Fruit fly (Drosophila melanogaster): ENCODE measurements around the gene CG42337.

CG42337 gene

dm6 chr3L:21205496-21205824, 12.3 kb upstream of the CG42337 start:
- TF ChIP-seq dac (GFP tag; optimal IDR thresholded peaks at IDR 0.05) (no peak), Gug (GFP tag; IDR thresholded peaks at IDR 0.05) (no peak), vri (GFP tag; optimal IDR thresholded peaks at IDR 0.05) (no peak), CG8319 (GFP tag; optimal IDR thresholded peaks at IDR 0.05) (no peak), CG31627 (GFP tag; optimal IDR thresholded peaks at IDR 0.05) (no peak), topi (GFP tag; optimal IDR thresholded peaks at IDR 0.05) (no peak)

dm6 chr3L:21204581-21205495, 11.7 kb upstream of the CG42337 start:
- TF ChIP-seq fd85E (GFP tag; optimal IDR thresholded peaks at IDR 0.05): no peak
- peak; percentile 70 for TF ChIP-seq svp (GFP tag)
- TF ChIP-seq eg (GFP tag; IDR thresholded peaks at IDR 0.05): no peak
- TF ChIP-seq fkh (GFP tag; optimal IDR thresholded peaks at IDR 0.05): peak; percentile 95
- TF ChIP-seq Eip78C (GFP tag): peak; percentile 12
- TF ChIP-seq vri (GFP tag; optimal IDR thresholded peaks at IDR 0.05): peak; percentile 0

dm6 chr3L:21202777-21203282, 9.7 kb upstream of the CG42337 start, which contains the start of the genes Targ1, CG10512 and Targ2:
Gene Targ1 (minus strand): TSS chr3L:21202882.
Gene CG10512 (plus strand): TSS chr3L:21202920.
Gene Targ2 (minus strand): TSS chr3L:21203232.
- no peak for TF ChIP-seq CG10631 (GFP tag; optimal IDR thresholded peaks at IDR 0.05)
- peak; percentile 6 to 56 for TF ChIP-seq ss (GFP tag; optimal IDR thresholded peaks at IDR 0.05)
- TF ChIP-seq Eip78C (GFP tag): peak; percentile 75
- TF ChIP-seq CG6163 (GFP tag; IDR thresholded peaks at IDR 0.05): peak; percentile 30; the same call in 1 of the 3 replicates
- no peak for TF ChIP-seq CG15336 (GFP tag; IDR thresholded peaks at IDR 0.05)
- no peak for TF ChIP-seq fd59A (GFP tag; optimal IDR thresholded peaks at IDR 0.05)
- no peak for TF ChIP-seq CG1621 (tag; optimal IDR thresholded peaks at IDR 0.05)
- peak; percentile 19 for TF ChIP-seq fkh (GFP tag; optimal IDR thresholded peaks at IDR 0.05)
- no peak for TF ChIP-seq cyc (GFP tag; optimal IDR thresholded peaks at IDR 0.05)
- TF ChIP-seq CG6276 (GFP tag; optimal IDR thresholded peaks at IDR 0.05): peak; percentile 41
- TF ChIP-seq Blimp-1 (GFP tag; optimal IDR thresholded peaks at IDR 0.05): peak; percentile 51
- no peak for TF ChIP-seq dac (GFP tag; optimal IDR thresholded peaks at IDR 0.05)

dm6 chr3L:21202029-21202776, 9.0 kb upstream of the CG42337 start:
- TF ChIP-seq Lpt (GFP tag; optimal IDR thresholded peaks at IDR 0.05) (peak; percentile 5), Eip78C (GFP tag) (peak; percentile 82), CG8119 (GFP tag; IDR thresholded peaks at IDR 0.05) (peak; percentile 40; the same call in 1 of the 3 replicates), achi (GFP tag; optimal IDR thresholded peaks at IDR 0.05) (no peak), esn (GFP tag; optimal IDR thresholded peaks at IDR 0.05) (no peak), CG10631 (GFP tag; optimal IDR thresholded peaks at IDR 0.05) (no peak), CG8632 (GFP tag; optimal IDR thresholded peaks at IDR 0.05) (no peak), svp (GFP tag) (peak; percentile 75), eg (GFP tag; IDR thresholded peaks at IDR 0.05) (no peak), dac (GFP tag; optimal IDR thresholded peaks at IDR 0.05) (no peak), CG34406 (GFP tag; optimal IDR thresholded peaks at IDR 0.05) (no peak), vri (GFP tag; optimal IDR thresholded peaks at IDR 0.05) (peak; percentile 30), CG16779 (tag; optimal IDR thresholded peaks at IDR 0.05) (peak; percentile 10), Hr39 (GFP tag; optimal IDR thresholded peaks at IDR 0.05) (no peak)

dm6 chr3L:21201246-21201896, 8.2 kb upstream of the CG42337 start:
- TF ChIP-seq fkh (GFP tag; optimal IDR thresholded peaks at IDR 0.05) (peak; percentile 73), Hr39 (GFP tag; optimal IDR thresholded peaks at IDR 0.05) (no peak)
